In the genomic region with DNA sequence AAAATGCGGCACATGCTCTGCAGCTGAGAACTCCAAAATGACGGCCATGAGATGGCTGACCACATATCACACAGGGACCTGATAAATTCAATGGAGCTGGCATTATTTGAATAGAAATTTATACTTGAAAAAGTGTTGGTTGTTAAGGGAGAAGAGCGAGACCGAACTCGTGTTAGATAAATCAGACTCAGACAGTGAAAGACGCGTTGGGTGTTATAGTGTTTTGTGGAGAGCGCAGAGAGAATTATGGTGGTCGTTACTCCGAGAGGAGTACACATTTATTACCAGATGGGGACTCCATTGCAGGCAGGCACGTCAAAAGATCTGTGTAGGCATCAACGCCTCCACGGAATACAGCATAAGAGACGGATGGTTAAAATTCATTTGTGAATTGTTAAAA, we compare ENCODE assay signal across 7 worm cellular contexts.
TF ChIP-seq lines count a peak whose summit lies in the region.

A gene (minus strand): TSS at position 175 of the 400 bp plus-strand sequence.

TF ChIP-seq in whole organism, L1 larva, 84 proteins besides CTCF, POLR2A, EP300 and RAD21:
- TF ChIP-seq fkh-8 (tag; optimal IDR thresholded peaks at IDR 0.05; lab: Kevin White, UChicago) (peak; percentile 41), efl-1 (optimal IDR thresholded peaks at IDR 0.05; lab: Kevin White, UChicago) (peak; percentile 31 to 47), efl-1 (GFP tag; optimal IDR thresholded peaks at IDR 0.05 in 1 of 2; lab: Kevin White, UChicago) (no peak), Y116A8C.19 (tag; optimal IDR thresholded peaks at IDR 0.05; lab: Kevin White, UChicago; ENCODE audit: borderline replicate concordance) (no peak), ztf-11 (tag; optimal IDR thresholded peaks at IDR 0.05; lab: Kevin White, UChicago) (no peak), ceh-82 (tag; optimal IDR thresholded peaks at IDR 0.05; lab: Kevin White, UChicago) (peak in 1 of 3 experiments; percentile 2), nhr-20 (tag; optimal IDR thresholded peaks at IDR 0.05; lab: Kevin White, UChicago) (peak; percentile 22), rnt-1 (tag; optimal IDR thresholded peaks at IDR 0.05; lab: Kevin White, UChicago) (peak; percentile 33), swsn-7 (tag; optimal IDR thresholded peaks at IDR 0.05; lab: Kevin White, UChicago) (peak; percentile 30)
TF ChIP-seq in whole organism, L1 larva: peak in this region for 6.

TF ChIP-seq in whole organism, L2 larva, 48 proteins besides CTCF, POLR2A, EP300 and RAD21:
- TF ChIP-seq sma-9 (GFP tag; optimal IDR thresholded peaks at IDR 0.05; lab: Kevin White, UChicago) (peak; percentile 12), sma-9 (tag; optimal IDR thresholded peaks at IDR 0.05; lab: Kevin White, UChicago) (no peak), C34F6.9 (tag; optimal IDR thresholded peaks at IDR 0.05; lab: Kevin White, UChicago) (peak; percentile 32), nhr-129 (tag; optimal IDR thresholded peaks at IDR 0.05; lab: Kevin White, UChicago) (peak; percentile 35), alr-1 (tag; optimal IDR thresholded peaks at IDR 0.05; lab: Kevin White, UChicago) (no peak)

TF ChIP-seq in whole organism, L3 larva, 47 proteins besides CTCF, POLR2A, EP300 and RAD21:
- TF ChIP-seq egl-5 (tag; optimal IDR thresholded peaks at IDR 0.05; lab: Kevin White, UChicago): peak; percentile 29
- no peak for TF ChIP-seq ceh-16 (tag; optimal IDR thresholded peaks at IDR 0.05; lab: Kevin White, UChicago)
- TF ChIP-seq elt-2 (tag; optimal IDR thresholded peaks at IDR 0.05; lab: Kevin White, UChicago): no peak
- TF ChIP-seq lin-39 (tag; optimal IDR thresholded peaks at IDR 0.05; lab: Kevin White, UChicago): peak; percentile 17
- peak; percentile 41 for TF ChIP-seq hmg-11 (tag; optimal IDR thresholded peaks at IDR 0.05; lab: Kevin White, UChicago)

TF ChIP-seq in whole organism, L4 larva, 104 proteins besides CTCF, POLR2A, EP300 and RAD21:
- TF ChIP-seq hlh-30 (tag; optimal IDR thresholded peaks at IDR 0.05; lab: Kevin White, UChicago; ENCODE audit: insufficient read depth) (peak; percentile 58), set-16 (GFP tag; IDR thresholded peaks at IDR 0.05; lab: Robert Waterston, UW) (no peak), lim-7 (GFP tag; IDR thresholded peaks at IDR 0.05; lab: Robert Waterston, UW) (0 out of 2 replicates have a peak, but pooled peaks have one; percentile 3), hmg-1.1 (GFP tag; IDR thresholded peaks at IDR 0.05; lab: Robert Waterston, UW) (0 out of 2 replicates have a peak, but pooled peaks have one; percentile 39)

TF ChIP-seq in whole organism, late embryonic, 69 proteins besides CTCF, POLR2A, EP300 and RAD21:
- no peak for TF ChIP-seq elt-4 (tag; optimal IDR thresholded peaks at IDR 0.05; lab: Kevin White, UChicago)
- no peak for TF ChIP-seq lin-11 (tag; optimal IDR thresholded peaks at IDR 0.05; lab: Kevin White, UChicago)
- TF ChIP-seq nfya-1 (tag; optimal IDR thresholded peaks at IDR 0.05; lab: Kevin White, UChicago): peak; percentile 18
- peak; percentile 29 for TF ChIP-seq hlh-30 (tag; optimal IDR thresholded peaks at IDR 0.05; lab: Kevin White, UChicago; ENCODE audit: insufficient read depth)

TF ChIP-seq in whole organism, mixed stage, embryonic, 35 proteins besides CTCF, POLR2A, EP300 and RAD21:
- no peak for TF ChIP-seq sptf-1 (tag; optimal IDR thresholded peaks at IDR 0.05; lab: Kevin White, UChicago)
- peak; percentile 22 for TF ChIP-seq unc-120 (tag; optimal IDR thresholded peaks at IDR 0.05; lab: Kevin White, UChicago; ENCODE audit: poor library complexity, severe bottlenecking)
- no peak for TF ChIP-seq lin-32 (GFP tag; optimal IDR thresholded peaks at IDR 0.05; lab: Kevin White, UChicago)
- no peak for TF ChIP-seq flh-1 (GFP tag; optimal IDR thresholded peaks at IDR 0.05; lab: Kevin White, UChicago)
- no peak for TF ChIP-seq cnd-1 (tag; optimal IDR thresholded peaks at IDR 0.05; lab: Kevin White, UChicago)
- TF ChIP-seq unc-62 (GFP tag; optimal IDR thresholded peaks at IDR 0.05; lab: Kevin White, UChicago): no peak
- TF ChIP-seq ztf-11 (tag; optimal IDR thresholded peaks at IDR 0.05; lab: Kevin White, UChicago): no peak
- TF ChIP-seq sem-2 (GFP tag; optimal IDR thresholded peaks at IDR 0.05; lab: Kevin White, UChicago): no peak
- TF ChIP-seq hlh-1 (tag; optimal IDR thresholded peaks at IDR 0.05; lab: Kevin White, UChicago): no peak
- no peak for TF ChIP-seq elt-3 (tag; optimal IDR thresholded peaks at IDR 0.05; lab: Kevin White, UChicago)
- no peak for TF ChIP-seq ceh-43 (GFP tag; optimal IDR thresholded peaks at IDR 0.05; lab: Kevin White, UChicago)
- no peak for TF ChIP-seq ham-2 (GFP tag; optimal IDR thresholded peaks at IDR 0.05; lab: Kevin White, UChicago)
- TF ChIP-seq ces-1 (GFP tag; optimal IDR thresholded peaks at IDR 0.05; lab: Kevin White, UChicago): peak; percentile 41
- TF ChIP-seq elt-1 (tag; optimal IDR thresholded peaks at IDR 0.05; lab: Kevin White, UChicago; ENCODE audit: borderline replicate concordance, insufficient read depth): no peak

TF ChIP-seq in whole organism, young adult, 124 proteins besides CTCF, POLR2A, EP300 and RAD21:
- TF ChIP-seq nhr-27 (tag; optimal IDR thresholded peaks at IDR 0.05; lab: Kevin White, UChicago) (no peak), Y53F4B.3 (GFP tag; IDR thresholded peaks at IDR 0.05; lab: Robert Waterston, UW) (no peak), attf-5 (GFP tag; optimal IDR thresholded peaks at IDR 0.05; lab: Kevin White, UChicago) (peak; percentile 16), ceh-40 (GFP tag; IDR thresholded peaks at IDR 0.05; lab: Robert Waterston, UW) (no peak), hmg-1.2 (GFP tag; IDR thresholded peaks at IDR 0.05; lab: Robert Waterston, UW) (peak; percentile 66; the same call in 1 of the 2 replicates)
